Worm (Caenorhabditis elegans) whole organism, L1 larva: ENCODE data around the gene C15F1.1.
"Not testable (repeated sequence)": the region's sequence is repeated elsewhere in the genome, so short reads cannot be mapped to it uniquely, and the experiment has no call there.

Experiments used
- C16A3.4 ChIP-seq: fragments of 150-350 bp; optimal IDR thresholded peaks from 2 replicates; lab custom pipeline; 2014; ENCODE audit warnings: missing biosample characterization, missing genetic modification characterization
- C34B4.2 ChIP-seq: sonication (generic microtip); optimal IDR thresholded peaks from 2 replicates; lab custom pipeline; 2017; ENCODE audit warnings: mild to moderate bottlenecking, missing genetic modification characterization, missing compliant biosample characterization
- blmp-1 ChIP-seq: fragments of 150-350 bp; optimal IDR thresholded peaks from 2 replicates; lab custom pipeline; 2014; ENCODE audit warnings: missing biosample characterization, missing genetic modification characterization
- ceh-8 ChIP-seq: fragments of 200-800 bp; sonication (Bioruptor generic); optimal IDR thresholded peaks from 2 replicates; lab custom pipeline; 2018; ENCODE audit warnings: mild to moderate bottlenecking, missing genetic modification characterization, moderate library complexity, missing compliant biosample characterization
- ceh-82 ChIP-seq, 3 experiments: fragments of 150-350 bp in 1 of 3; sonication (generic microtip) in 2 of 3; optimal IDR thresholded peaks; 2 replicates each; lab custom pipeline; 2014 to 2017; ENCODE audit warnings: missing biosample characterization in 3 of 3, missing genetic modification characterization in 3 of 3
- ces-1 ChIP-seq: fragments of 150-350 bp; optimal IDR thresholded peaks from 2 replicates; lab custom pipeline; 2014; ENCODE audit warnings: missing biosample characterization, missing genetic modification reagents, missing genetic modification characterization
- dpl-1 ChIP-seq, 3 experiments: fragments of 150-350 bp in 2 of 3; sonication (generic microtip) in 1 of 3; optimal IDR thresholded peaks; 2 replicates each; lab custom pipeline; 2014 to 2017; ENCODE audit warnings: missing biosample characterization in 3 of 3, missing genetic modification characterization in 3 of 3, missing genetic modification reagents in 3 of 3
- efl-1 ChIP-seq, 4 experiments: fragments of 150-350 bp; optimal IDR thresholded peaks in 3 of 4; peaks in 1 of 4; 1 replicate in 1 of 4; 2 replicates in 3 of 4; lab custom pipeline; 2014; ENCODE audit warnings: missing biosample characterization in 2 of 4, missing genetic modification characterization in 2 of 4, missing genetic modification reagents in 2 of 4
- egl-13 ChIP-seq: sonication (generic microtip); optimal IDR thresholded peaks from 2 replicates; lab custom pipeline; 2016; ENCODE audit warnings: missing genotype, missing genetic modification reagents, missing genetic modification characterization, missing compliant biosample characterization
- ets-5 ChIP-seq: fragments of 200-800 bp; sonication (Bioruptor generic); IDR thresholded peaks from 2 replicates; pipeline ENCODE4 v1.3.6; 2022; ENCODE audit warnings: missing genetic modification characterization, missing compliant biosample characterization
- fkh-10 ChIP-seq: sonication (generic microtip); optimal IDR thresholded peaks from 2 replicates; lab custom pipeline; 2017; ENCODE audit warnings: missing biosample characterization, missing genetic modification reagents, missing genetic modification characterization
- fkh-8 ChIP-seq: sonication (generic microtip); optimal IDR thresholded peaks from 2 replicates; lab custom pipeline; 2016; ENCODE audit warnings: mild to moderate bottlenecking, missing genetic modification characterization, missing compliant biosample characterization
- hlh-17 ChIP-seq: fragments of 200-800 bp; sonication (Bioruptor generic); optimal IDR thresholded peaks from 2 replicates; lab custom pipeline; 2018; ENCODE audit warnings: missing genetic modification characterization, mild to moderate bottlenecking, missing compliant biosample characterization, moderate library complexity, borderline replicate concordance
- hlh-4 ChIP-seq: sonication (generic microtip); optimal IDR thresholded peaks from 2 replicates; lab custom pipeline; 2016; ENCODE audit warnings: mild to moderate bottlenecking, missing genetic modification characterization, missing compliant biosample characterization
- irx-1 ChIP-seq: sonication (generic microtip); optimal IDR thresholded peaks from 2 replicates; lab custom pipeline; 2016; ENCODE audit warnings: missing genetic modification characterization, missing compliant biosample characterization
- isw-1 ChIP-seq: fragments of 200-800 bp; sonication (Bioruptor generic); IDR thresholded peaks from 2 replicates; pipeline ENCODE4 v1.3.6; 2022; ENCODE audit warnings: missing genetic modification characterization, missing compliant biosample characterization
- jun-1 ChIP-seq: fragments of 150-350 bp; optimal IDR thresholded peaks from 2 replicates; lab custom pipeline; 2014; ENCODE audit warnings: missing biosample characterization, missing genetic modification reagents, missing genetic modification characterization
- lin-13 ChIP-seq: fragments of 150-350 bp; optimal IDR thresholded peaks from 2 replicates; lab custom pipeline; 2014; ENCODE audit warnings: missing biosample characterization, missing genetic modification reagents, missing genetic modification characterization
- lin-14 ChIP-seq: fragments of 200-800 bp; sonication (Bioruptor generic); optimal IDR thresholded peaks from 2 replicates; lab custom pipeline; 2018; ENCODE audit warnings: mild to moderate bottlenecking, missing genetic modification characterization, moderate library complexity, missing compliant biosample characterization
- lin-35 ChIP-seq, 2 experiments: fragments of 150-350 bp; optimal IDR thresholded peaks; 2 replicates each; lab custom pipeline; 2014; ENCODE audit warnings: missing biosample characterization in 2 of 2, missing genetic modification characterization in 2 of 2, missing genetic modification reagents in 2 of 2
- lsy-2 ChIP-seq, 2 experiments: fragments of 150-350 bp; optimal IDR thresholded peaks; 2 replicates each; lab custom pipeline; 2014; ENCODE audit warnings: missing biosample characterization in 2 of 2, missing genetic modification characterization in 2 of 2
- mab-9 ChIP-seq: fragments of 200-800 bp; sonication (Bioruptor generic); IDR thresholded peaks from 2 replicates; pipeline ENCODE4 v1.3.6; 2022; ENCODE audit warnings: missing genetic modification reagents, missing genetic modification characterization, missing compliant biosample characterization
- mep-1 ChIP-seq: fragments of 150-350 bp; optimal IDR thresholded peaks from 2 replicates; lab custom pipeline; 2014; ENCODE audit warnings: missing biosample characterization, missing genetic modification characterization
- nhr-11 ChIP-seq: fragments of 150-350 bp; optimal IDR thresholded peaks from 2 replicates; lab custom pipeline; 2014; ENCODE audit warnings: missing biosample characterization, missing genetic modification characterization
- nhr-47 ChIP-seq: sonication (generic microtip); optimal IDR thresholded peaks from 2 replicates; lab custom pipeline; 2016; ENCODE audit warnings: mild to moderate bottlenecking, missing genetic modification characterization, moderate library complexity, missing compliant biosample characterization
- nhr-71 ChIP-seq: sonication (generic microtip); optimal IDR thresholded peaks from 2 replicates; lab custom pipeline; 2016; ENCODE audit warnings: mild to moderate bottlenecking, missing genetic modification characterization, moderate library complexity, missing compliant biosample characterization
- nhr-90 ChIP-seq: sonication (generic microtip); optimal IDR thresholded peaks from 2 replicates; lab custom pipeline; 2016; ENCODE audit warnings: mild to moderate bottlenecking, missing genetic modification characterization, missing compliant biosample characterization; ENCODE audit not compliant: poor library complexity
- pag-3 ChIP-seq: sonication (generic microtip); optimal IDR thresholded peaks from 2 replicates; lab custom pipeline; 2017; ENCODE audit warnings: missing genetic modification characterization, mild to moderate bottlenecking, missing compliant biosample characterization, antibody characterized with exemption, borderline replicate concordance; ENCODE audit not compliant: insufficient read depth
- pax-3 ChIP-seq: fragments of 200-800 bp; sonication (Bioruptor generic); optimal IDR thresholded peaks from 2 replicates; lab custom pipeline; 2018; ENCODE audit warnings: mild to moderate bottlenecking, missing genetic modification characterization, moderate library complexity, missing compliant biosample characterization
- rnt-1 ChIP-seq: sonication (generic microtip); optimal IDR thresholded peaks from 2 replicates; lab custom pipeline; 2016; ENCODE audit warnings: mild to moderate bottlenecking, missing genetic modification characterization, moderate library complexity, missing compliant biosample characterization
- skn-1 ChIP-seq: fragments of 150-350 bp; optimal IDR thresholded peaks from 2 replicates; lab custom pipeline; 2014; ENCODE audit warnings: missing biosample characterization, missing genetic modification characterization
- snpc-4 ChIP-seq: fragments of 150-350 bp; optimal IDR thresholded peaks from 2 replicates; lab custom pipeline; 2014; ENCODE audit warnings: missing biosample characterization, missing genetic modification characterization
- snu-23 ChIP-seq: sonication (generic microtip); optimal IDR thresholded peaks from 2 replicates; lab custom pipeline; 2016; ENCODE audit warnings: missing genetic modification characterization, missing compliant biosample characterization
- sptf-1 ChIP-seq: fragments of 150-350 bp; optimal IDR thresholded peaks from 2 replicates; lab custom pipeline; 2014; ENCODE audit warnings: missing biosample characterization, missing genetic modification characterization
- swsn-7 ChIP-seq: sonication (generic microtip); optimal IDR thresholded peaks from 2 replicates; lab custom pipeline; 2016; ENCODE audit warnings: missing genetic modification characterization, missing compliant biosample characterization
- tbx-2 ChIP-seq: sonication (generic microtip); optimal IDR thresholded peaks from 2 replicates; lab custom pipeline; 2016; ENCODE audit warnings: missing genetic modification characterization, missing compliant biosample characterization
- unc-30 ChIP-seq: sonication (generic microtip); optimal IDR thresholded peaks from 2 replicates; lab custom pipeline; 2017; ENCODE audit warnings: missing biosample characterization, missing genetic modification characterization
- unc-86 ChIP-seq: sonication (generic microtip); optimal IDR thresholded peaks from 2 replicates; lab custom pipeline; 2016; ENCODE audit warnings: missing genetic modification characterization, missing compliant biosample characterization
- xbp-1 ChIP-seq: sonication (generic microtip); optimal IDR thresholded peaks from 2 replicates; lab custom pipeline; 2016; ENCODE audit warnings: missing genetic modification characterization, missing compliant biosample characterization
- zip-4 ChIP-seq: fragments of 200-800 bp; sonication (Bioruptor generic); optimal IDR thresholded peaks from 2 replicates; lab custom pipeline; 2018; ENCODE audit warnings: mild to moderate bottlenecking, missing genetic modification characterization, moderate library complexity, missing compliant biosample characterization
- ztf-4 ChIP-seq: fragments of 150-350 bp; optimal IDR thresholded peaks from 2 replicates; lab custom pipeline; 2014; ENCODE audit warnings: missing biosample characterization, missing genetic modification characterization

Gene C15F1.1

DNA sequence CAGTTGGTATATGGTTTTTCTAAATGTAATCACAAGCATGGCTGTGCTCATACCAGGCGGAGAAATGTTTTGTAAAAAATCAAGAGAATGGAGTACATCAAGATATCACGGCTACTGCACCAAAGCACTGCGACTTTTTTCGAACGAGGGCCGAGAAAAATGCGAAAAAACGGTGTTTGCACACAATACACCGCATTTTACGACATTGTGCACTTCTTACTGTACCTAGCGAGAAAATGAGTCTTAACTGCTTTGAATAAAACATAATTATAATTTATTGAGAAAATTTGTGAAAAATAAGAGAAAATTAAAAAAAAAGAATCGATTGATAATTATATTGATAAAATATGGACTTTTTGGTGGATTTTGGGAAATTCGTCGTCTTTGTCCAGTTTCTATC, 14.0 kb upstream of the C15F1.1 start (continued):
- TF ChIP-seq nhr-90 (tag; lab: Kevin White, UChicago) (no peak), snpc-4 (tag; lab: Kevin White, UChicago) (no peak), skn-1 (tag; lab: Kevin White, UChicago) (no peak)

DNA sequence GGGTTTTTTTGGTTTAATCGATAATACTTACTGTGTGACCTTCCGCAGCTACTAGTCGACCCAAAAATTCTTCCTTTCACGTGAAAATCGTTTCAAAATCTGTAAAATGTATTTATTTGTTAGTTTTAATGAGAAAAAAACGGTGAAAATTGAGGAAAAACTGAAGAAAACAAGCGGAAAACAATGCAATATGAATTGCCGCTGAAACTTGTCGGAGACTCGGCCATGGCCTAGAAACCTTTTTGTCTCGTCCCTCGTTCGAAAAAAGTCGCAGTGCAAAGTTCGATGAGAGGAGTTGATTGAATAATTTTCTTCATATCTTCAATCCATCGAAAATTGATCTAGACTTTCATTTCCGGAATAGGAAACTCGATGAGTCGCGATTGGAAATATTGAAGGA, 11.9 kb upstream of the C15F1.1 start, which contains the start of gene C15F1.8:
Gene C15F1.8 (minus strand): TSS at position 101 of the 400 bp plus-strand sequence.
- not testable (repeated sequence) for TF ChIP-seq nhr-11 (tag; lab: Kevin White, UChicago); ets-5 (GFP tag; lab: Robert Waterston, UW); C34B4.2 (tag; lab: Kevin White, UChicago)

DNA sequence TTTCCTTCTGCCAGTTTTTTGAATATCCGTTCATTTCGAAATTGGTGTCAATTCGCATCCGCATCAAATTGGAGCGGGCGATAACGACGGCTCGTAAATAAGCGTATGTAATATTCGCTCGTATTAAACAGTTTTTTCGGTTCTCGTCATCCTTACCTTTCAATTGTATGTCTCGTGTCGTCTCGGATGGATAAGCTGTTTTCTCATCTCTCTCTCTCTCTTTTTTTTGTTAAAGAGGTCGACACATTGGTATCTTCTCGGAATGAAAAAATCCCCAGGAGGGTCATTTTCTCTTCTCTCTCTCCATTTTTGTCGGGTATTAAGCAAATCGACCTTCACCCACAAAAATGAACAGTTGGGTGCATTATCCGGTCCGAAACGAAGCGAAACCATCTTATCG, 10.8 kb upstream of the C15F1.1 start:
- no peak for TF ChIP-seq lin-13 (GFP tag; lab: Kevin White, UChicago)
- peak; percentile 84 for TF ChIP-seq blmp-1
- TF ChIP-seq pag-3 = no peak
- no peak for TF ChIP-seq ceh-8 (GFP tag; lab: Kevin White, UChicago)
- TF ChIP-seq lsy-2 (tag; optimal IDR thresholded peaks at IDR 0.05; lab: Kevin White, UChicago) = no peak

DNA sequence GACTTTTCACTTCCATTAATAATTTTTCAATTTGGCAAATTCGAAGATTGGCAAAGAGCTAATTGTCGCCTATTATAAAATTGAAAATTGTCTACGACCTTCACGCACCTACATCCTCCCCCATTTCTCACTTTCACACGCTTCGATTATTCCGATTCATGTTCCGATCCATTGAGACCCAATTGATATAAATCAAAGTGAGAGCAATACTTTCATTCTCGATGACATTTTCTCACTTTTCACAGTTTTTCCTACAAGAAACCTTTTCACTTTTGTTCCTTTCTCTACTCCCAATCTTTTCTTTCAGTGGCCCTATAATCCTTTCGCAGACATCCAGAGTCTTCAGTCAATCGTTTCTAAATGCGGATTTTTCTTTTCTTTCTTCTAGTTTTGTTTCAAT, 10.0 kb upstream of the C15F1.1 start, which contains the start of gene C15F1.2:
Gene C15F1.2 (plus strand): TSS at position 308 of the 400 bp plus-strand sequence.
- TF ChIP-seq blmp-1 (peak; percentile 94), unc-30 (tag; lab: Kevin White, UChicago) (no peak)

DNA sequence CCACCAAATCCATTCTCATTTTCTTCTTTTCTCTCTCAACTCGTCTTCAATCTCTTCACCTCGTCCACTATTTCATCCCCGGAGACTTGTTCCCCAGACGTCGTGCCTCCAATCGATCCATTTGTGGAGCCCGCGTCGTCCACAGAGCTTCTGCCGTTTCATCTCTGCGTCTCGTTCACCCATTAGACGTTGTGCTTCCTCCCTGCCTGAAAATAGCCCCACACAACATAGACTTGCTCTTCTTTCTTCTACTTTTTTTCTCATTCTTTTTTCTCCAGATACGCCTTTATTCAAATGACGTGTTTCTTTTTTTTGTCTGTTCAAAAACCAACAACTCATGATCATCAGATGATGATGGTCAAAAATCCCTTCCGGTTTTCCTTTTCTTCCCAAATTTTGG, 3.3 kb downstream of the C15F1.1 start:
- TF ChIP-seq nhr-71 (tag; lab: Kevin White, UChicago) = peak; percentile 78
- peak; percentile 51 for TF ChIP-seq isw-1 (GFP tag; lab: Robert Waterston, UW)
- TF ChIP-seq zip-4 (GFP tag; lab: Kevin White, UChicago) = no peak
- TF ChIP-seq xbp-1 (tag; lab: Kevin White, UChicago) = peak; percentile 50
- no peak for TF ChIP-seq pag-3
- TF ChIP-seq mep-1 (tag; lab: Kevin White, UChicago) = peak; percentile 30
- TF ChIP-seq ceh-8 (GFP tag; lab: Kevin White, UChicago) = peak; percentile 48
- TF ChIP-seq fkh-8 (tag; lab: Kevin White, UChicago) = peak; percentile 85
- peak; percentile 43 for TF ChIP-seq pax-3 (tag; lab: Kevin White, UChicago)
- TF ChIP-seq lin-35 (GFP tag; optimal IDR thresholded peaks at IDR 0.05; lab: Kevin White, UChicago) = peak in 1 of 2 experiments; percentile 41
- peak; percentile 64 for TF ChIP-seq nhr-47
- TF ChIP-seq sptf-1 (tag; lab: Kevin White, UChicago) = no peak
- peak; percentile 65 for TF ChIP-seq tbx-2 (tag; lab: Kevin White, UChicago)
- peak; percentile 80 for TF ChIP-seq fkh-10
- peak; percentile 45 to 64 (median 57) for TF ChIP-seq ceh-82 (tag; optimal IDR thresholded peaks at IDR 0.05; lab: Kevin White, UChicago)
- TF ChIP-seq jun-1 (tag; lab: Kevin White, UChicago) = peak; percentile 17
- peak; percentile 79 for TF ChIP-seq unc-86 (tag; lab: Kevin White, UChicago)
- peak; percentile 37 for TF ChIP-seq irx-1 (tag; lab: Kevin White, UChicago)
- no peak for TF ChIP-seq hlh-4 (tag; lab: Kevin White, UChicago)
- TF ChIP-seq rnt-1 = no peak
- TF ChIP-seq lin-14 (GFP tag; lab: Kevin White, UChicago) = peak; percentile 94
- TF ChIP-seq ztf-4 (tag; lab: Kevin White, UChicago) = no peak
- TF ChIP-seq efl-1 (optimal IDR thresholded peaks at IDR 0.05; lab: Kevin White, UChicago) = peak in 1 of 2 experiments; percentile 23
- no peak for TF ChIP-seq efl-1 (GFP tag; optimal IDR thresholded peaks at IDR 0.05 in 1 of 2; lab: Kevin White, UChicago)
- no peak for TF ChIP-seq ets-5 (GFP tag; lab: Robert Waterston, UW)
- no peak for TF ChIP-seq C16A3.4 (tag; lab: Kevin White, UChicago)
- TF ChIP-seq mab-9 (GFP tag; lab: Robert Waterston, UW) = 0 out of 2 replicates have a peak, but pooled peaks have one; percentile 36
- peak in 1 of 3 experiments; percentile 41 for TF ChIP-seq dpl-1 (GFP tag; optimal IDR thresholded peaks at IDR 0.05; lab: Kevin White, UChicago)
- TF ChIP-seq egl-13 (tag; lab: Kevin White, UChicago) = peak; percentile 55
- TF ChIP-seq snu-23 = peak; percentile 41
- TF ChIP-seq swsn-7 (tag; lab: Kevin White, UChicago) = peak; percentile 61
- peak; percentile 55 to 59 for TF ChIP-seq lsy-2 (tag; optimal IDR thresholded peaks at IDR 0.05; lab: Kevin White, UChicago)
- peak; percentile 27 for TF ChIP-seq ces-1 (GFP tag; lab: Kevin White, UChicago)
- no peak for TF ChIP-seq hlh-17
